Fruit fly (Drosophila melanogaster) ovary, adult (tissue): Measurements from ENCODE around the gene papi.

ENCODE experiments used
- CG17801 ChIP-seq: fragments of 200-800 bp; optimal IDR thresholded peaks from 2 replicates; lab custom pipeline; 2019; ENCODE audit warnings: missing biosample characterization, mild to moderate bottlenecking, missing genetic modification characterization, moderate library complexity; ENCODE audit not compliant: partially characterized antibody

The papi gene

DNA sequence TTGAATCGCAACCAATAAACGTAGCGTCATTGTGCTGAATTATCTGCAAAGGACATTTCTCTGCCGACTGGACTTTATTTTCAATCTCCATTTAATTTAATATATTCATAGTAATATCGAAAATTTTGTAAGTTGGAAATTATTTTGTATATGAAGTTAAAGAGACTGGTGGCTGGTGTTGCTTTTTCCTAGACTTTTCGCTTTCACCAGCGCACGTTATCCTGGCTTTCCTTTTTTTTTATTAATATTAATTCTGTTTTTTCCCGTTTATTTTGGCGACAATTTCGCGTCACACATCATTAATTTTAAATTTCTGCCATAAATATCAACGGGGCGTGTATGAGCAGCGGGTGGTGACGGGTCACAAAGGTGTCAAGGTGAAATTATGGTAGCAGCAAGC lies 44.7 kb downstream of the papi start, which contains the start of gene CG34049:
Gene CG34049, minus strand, starts transcription at position 101 of the 400 bp plus-strand sequence.
- TF ChIP-seq CG17801 (GFP tag; lab: Kevin White, UChicago): no peak

DNA sequence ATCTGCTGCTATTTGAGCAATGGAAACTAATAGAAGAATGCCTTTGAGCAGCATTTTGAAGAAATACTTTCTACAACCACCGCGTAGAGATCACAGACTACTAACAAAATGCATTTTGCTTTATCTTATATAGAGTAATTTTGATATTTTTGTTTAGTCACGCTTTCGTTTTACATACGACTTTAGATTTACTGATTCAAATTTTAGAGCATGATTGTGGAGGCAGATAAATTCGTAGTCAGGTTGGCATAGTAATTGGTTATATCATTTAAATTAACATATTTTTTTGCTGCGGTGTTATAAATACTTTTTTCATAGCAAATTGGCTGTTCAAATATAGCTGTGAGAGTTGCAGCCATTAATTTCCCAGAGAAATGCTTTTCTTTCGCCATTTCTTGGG lies 48.5 kb downstream of the papi start, which contains the start of gene CG17242:
Gene CG17242, minus strand, starts transcription at position 101 of the 400 bp plus-strand sequence.
- no peak for TF ChIP-seq CG17801 (GFP tag; lab: Kevin White, UChicago)
